Fruit fly (Drosophila melanogaster) whole organism, embryonic: Measurements from ENCODE around the gene Muted.

Experiments
- Abd-B ChIP-seq: fragments of 200-800 bp; sonication (Bioruptor generic); optimal IDR thresholded peaks from 2 replicates; lab custom pipeline; 2018; ENCODE audit warnings: missing biosample characterization, mild to moderate bottlenecking, missing genetic modification characterization, moderate library complexity
- CG10209 ChIP-seq: fragments of 200-800 bp; sonication (Bioruptor generic); optimal IDR thresholded peaks from 3 replicates; lab custom pipeline; 2017; ENCODE audit warnings: missing biosample characterization, mild to moderate bottlenecking, missing genetic modification characterization, missing genetic modification reagents
- CG12299 ChIP-seq: fragments of 200-800 bp; sonication (Bioruptor generic); optimal IDR thresholded peaks from 2 replicates; lab custom pipeline; 2018; ENCODE audit warnings: missing biosample characterization, mild to moderate bottlenecking, missing genetic modification characterization
- CG12391 ChIP-seq: fragments of 200-800 bp; sonication (Bioruptor generic); optimal IDR thresholded peaks from 3 replicates; lab custom pipeline; 2018; ENCODE audit warnings: missing biosample characterization, mild to moderate bottlenecking, missing genetic modification characterization, moderate library complexity
- CG12744 ChIP-seq: fragments of 200-800 bp; sonication (Bioruptor generic); optimal IDR thresholded peaks from 2 replicates; lab custom pipeline; 2016; ENCODE audit warnings: missing biosample characterization, missing genetic modification characterization
- CG13287 ChIP-seq: fragments of 200-800 bp; sonication (Bioruptor generic); IDR thresholded peaks from 2 replicates; pipeline ENCODE4 v1.3.6; 2022; ENCODE audit warnings: missing biosample characterization, missing genetic modification characterization; ENCODE audit not compliant: partially characterized antibody
- CG13894 ChIP-seq: fragments of 200-800 bp; sonication (Bioruptor generic); optimal IDR thresholded peaks from 3 replicates; lab custom pipeline; 2018; ENCODE audit warnings: missing biosample characterization, mild to moderate bottlenecking, missing genetic modification characterization, moderate library complexity
- CG14965 ChIP-seq: fragments of 200-800 bp; sonication (Bioruptor generic); optimal IDR thresholded peaks from 2 replicates; lab custom pipeline; 2016; ENCODE audit warnings: missing biosample characterization, missing genetic modification characterization, borderline replicate concordance
- CG15073 ChIP-seq: fragments of 200-800 bp; sonication (Bioruptor generic); optimal IDR thresholded peaks from 2 replicates; lab custom pipeline; 2016; ENCODE audit warnings: missing biosample characterization, missing genetic modification characterization
- CG17361 ChIP-seq: fragments of 200-800 bp; sonication (Bioruptor generic); IDR thresholded peaks from 3 replicates; pipeline ENCODE4 v1.3.6; 2022; ENCODE audit warnings: missing biosample characterization, missing genetic modification characterization
- CG2120 ChIP-seq: fragments of 200-800 bp; sonication (Bioruptor generic); optimal IDR thresholded peaks from 3 replicates; lab custom pipeline; 2016; ENCODE audit warnings: missing biosample characterization, missing genetic modification characterization
- CG31388 ChIP-seq: fragments of 200-800 bp; sonication (Bioruptor generic); optimal IDR thresholded peaks from 2 replicates; lab custom pipeline; 2016; ENCODE audit warnings: missing biosample characterization, missing genetic modification characterization
- CG32772 ChIP-seq: fragments of 200-800 bp; sonication (Bioruptor generic); IDR thresholded peaks from 2 replicates; pipeline ENCODE4 v1.3.6; 2022; ENCODE audit warnings: missing biosample characterization, missing genetic modification characterization
- CG3995 ChIP-seq: fragments of 200-800 bp; sonication (Bioruptor generic); optimal IDR thresholded peaks from 3 replicates; lab custom pipeline; 2016; ENCODE audit warnings: missing biosample characterization, missing genetic modification characterization
- CG4707 ChIP-seq: fragments of 200-800 bp; sonication (Bioruptor generic); optimal IDR thresholded peaks from 2 replicates; lab custom pipeline; 2018; ENCODE audit warnings: missing biosample characterization, mild to moderate bottlenecking, missing genetic modification characterization, moderate library complexity
- CG6683 ChIP-seq: fragments of 200-800 bp; sonication (Bioruptor generic); optimal IDR thresholded peaks from 2 replicates; lab custom pipeline; 2017; ENCODE audit warnings: missing biosample characterization, mild to moderate bottlenecking, missing genetic modification characterization, missing genetic modification reagents
- CG7357 ChIP-seq: fragments of 200-800 bp; sonication (Bioruptor generic); IDR thresholded peaks from 3 replicates; pipeline ENCODE4 v1.3.6; 2022; ENCODE audit warnings: missing biosample characterization, missing genetic modification characterization
- CG7745 ChIP-seq: fragments of 200-800 bp; sonication (Bioruptor generic); optimal IDR thresholded peaks from 2 replicates; lab custom pipeline; 2018; ENCODE audit warnings: missing biosample characterization, mild to moderate bottlenecking, missing genetic modification characterization, moderate library complexity
- Dek ChIP-seq: fragments of 200-800 bp; sonication (Bioruptor generic); optimal IDR thresholded peaks from 3 replicates; lab custom pipeline; 2019; ENCODE audit warnings: missing biosample characterization, mild to moderate bottlenecking, missing genetic modification characterization, moderate library complexity
- E2f1 ChIP-seq: fragments of 200-800 bp; sonication (Bioruptor generic); IDR thresholded peaks from 2 replicates; pipeline ENCODE4 v1.3.6; 2022; ENCODE audit warnings: missing biosample characterization, missing genetic modification characterization
- ERR ChIP-seq: fragments of 200-800 bp; sonication (Bioruptor generic); optimal IDR thresholded peaks from 2 replicates; lab custom pipeline; 2016; ENCODE audit warnings: missing biosample characterization, missing genetic modification characterization
- Fer1 ChIP-seq: fragments of 200-800 bp; sonication (Bioruptor generic); optimal IDR thresholded peaks from 2 replicates; lab custom pipeline; 2017; ENCODE audit warnings: missing biosample characterization, mild to moderate bottlenecking, missing genetic modification characterization
- Fer3 ChIP-seq: fragments of 200-800 bp; sonication (Bioruptor generic); optimal IDR thresholded peaks from 2 replicates; lab custom pipeline; 2018; ENCODE audit warnings: missing biosample characterization, mild to moderate bottlenecking, missing genetic modification characterization, moderate library complexity
- H15 ChIP-seq: fragments of 200-800 bp; sonication (Bioruptor generic); IDR thresholded peaks from 3 replicates; pipeline ENCODE4 v1.3.6; 2022; ENCODE audit warnings: missing biosample characterization, missing genetic modification characterization
- Hr3 ChIP-seq: fragments of 200-800 bp; sonication (Bioruptor generic); optimal IDR thresholded peaks from 3 replicates; lab custom pipeline; 2016; ENCODE audit warnings: missing biosample characterization, missing genetic modification characterization
- Hr39 ChIP-seq: fragments of >200 bp; optimal IDR thresholded peaks from 2 replicates; lab custom pipeline; 2017
- Kr ChIP-seq: fragments of 200-800 bp; sonication (Bioruptor generic); optimal IDR thresholded peaks from 2 replicates; lab custom pipeline; 2017; ENCODE audit warnings: missing biosample characterization, mild to moderate bottlenecking, missing genetic modification characterization
- Nf-YC ChIP-seq: fragments of 200-800 bp; optimal IDR thresholded peaks from 3 replicates; lab custom pipeline; 2019; ENCODE audit warnings: missing biosample characterization, mild to moderate bottlenecking, missing genetic modification characterization, moderate library complexity
- Scr ChIP-seq: fragments of 200-800 bp; sonication (Bioruptor generic); IDR thresholded peaks from 2 replicates; pipeline ENCODE4 v1.3.6; 2022; ENCODE audit warnings: missing biosample characterization, missing genetic modification characterization; ENCODE audit not compliant: partially characterized antibody
- Taf1 ChIP-seq: fragments of 200-800 bp; sonication (Bioruptor generic); IDR thresholded peaks from 2 replicates; pipeline ENCODE4 v1.3.6; 2022; ENCODE audit warnings: missing biosample characterization, missing genetic modification characterization
- Usf ChIP-seq: fragments of 200-800 bp; sonication (Bioruptor generic); optimal IDR thresholded peaks from 2 replicates; lab custom pipeline; 2017; ENCODE audit warnings: missing genotype, missing biosample characterization, missing genetic modification characterization
- ato ChIP-seq: fragments of 200-800 bp; sonication (Bioruptor generic); IDR thresholded peaks from 2 replicates; pipeline ENCODE4 v1.3.6; 2022; ENCODE audit warnings: missing biosample characterization, missing genetic modification characterization; ENCODE audit not compliant: partially characterized antibody
- dpn ChIP-seq, 2 experiments: fragments of 200-800 bp; sonication (Bioruptor generic); optimal IDR thresholded peaks; 3 replicates each; lab custom pipeline; 2016; ENCODE audit warnings: missing biosample characterization in 2 of 2, missing genetic modification characterization in 2 of 2
- emc ChIP-seq: fragments of 200-800 bp; sonication (Bioruptor generic); optimal IDR thresholded peaks from 2 replicates; lab custom pipeline; 2016; ENCODE audit warnings: missing biosample characterization, missing genetic modification characterization
- gem ChIP-seq: fragments of 200-800 bp; sonication (Bioruptor generic); optimal IDR thresholded peaks from 2 replicates; lab custom pipeline; 2019; ENCODE audit warnings: missing biosample characterization, mild to moderate bottlenecking, missing genetic modification characterization, moderate library complexity
- gfzf ChIP-seq: fragments of 200-800 bp; sonication (Bioruptor generic); optimal IDR thresholded peaks from 2 replicates; lab custom pipeline; 2016; ENCODE audit warnings: missing biosample characterization, mild to moderate bottlenecking, missing genetic modification characterization, moderate library complexity
- grau ChIP-seq: fragments of 200-800 bp; optimal IDR thresholded peaks from 3 replicates; lab custom pipeline; 2019; ENCODE audit warnings: missing biosample characterization, mild to moderate bottlenecking, missing genetic modification characterization, moderate library complexity
- hbn ChIP-seq: fragments of 200-800 bp; sonication (Bioruptor generic); IDR thresholded peaks from 2 replicates; pipeline ENCODE4 v1.3.6; 2022; ENCODE audit warnings: missing biosample characterization, missing genetic modification characterization; ENCODE audit not compliant: partially characterized antibody
- odd ChIP-seq: fragments of 200-800 bp; sonication (Bioruptor generic); optimal IDR thresholded peaks from 2 replicates; lab custom pipeline; 2017; ENCODE audit warnings: missing biosample characterization, mild to moderate bottlenecking, missing genetic modification characterization
- otp ChIP-seq: fragments of 200-800 bp; sonication (Bioruptor generic); IDR thresholded peaks from 3 replicates; pipeline ENCODE4, ENCODE4 v1.3.6; 2022; ENCODE audit warnings: missing biosample characterization, missing genetic modification characterization
- peb ChIP-seq: fragments of 200-800 bp; sonication (Bioruptor generic); IDR thresholded peaks from 2 replicates; pipeline ENCODE4 v1.3.6; 2022; ENCODE audit warnings: missing biosample characterization, missing genetic modification characterization
- rib ChIP-seq: fragments of 200-800 bp; sonication (Bioruptor generic); IDR thresholded peaks from 2 replicates; pipeline ENCODE4 v1.3.6; 2022; ENCODE audit warnings: missing biosample characterization, missing genetic modification characterization
- sens-2 ChIP-seq: fragments of 200-800 bp; sonication (Bioruptor generic); IDR thresholded peaks from 2 replicates; pipeline ENCODE4 v1.3.6; 2022; ENCODE audit warnings: missing biosample characterization, missing genetic modification characterization
- slou ChIP-seq: fragments of 200-800 bp; sonication (Bioruptor generic); optimal IDR thresholded peaks from 3 replicates; lab custom pipeline; 2016; ENCODE audit warnings: missing biosample characterization, missing genetic modification characterization
- ssp ChIP-seq: fragments of 200-800 bp; sonication (Bioruptor generic); IDR thresholded peaks from 2 replicates; pipeline ENCODE4 v1.3.6; 2022; ENCODE audit warnings: missing biosample characterization, missing genetic modification characterization
- unc-4 ChIP-seq: fragments of 200-800 bp; sonication (Bioruptor generic); IDR thresholded peaks from 2 replicates; pipeline ENCODE4 v1.3.6; 2022; ENCODE audit warnings: missing biosample characterization, missing genetic modification characterization; ENCODE audit not compliant: partially characterized antibody
- unpg ChIP-seq: fragments of 200-800 bp; sonication (Bioruptor generic); optimal IDR thresholded peaks from 3 replicates; lab custom pipeline; 2018; ENCODE audit warnings: missing biosample characterization, mild to moderate bottlenecking, missing genetic modification characterization, moderate library complexity
- vfl ChIP-seq: fragments of 200-800 bp; sonication (Bioruptor generic); optimal IDR thresholded peaks from 2 replicates; lab custom pipeline; 2016; ENCODE audit warnings: missing biosample characterization, missing genetic modification characterization
- vvl ChIP-seq: fragments of 200-800 bp; sonication (Bioruptor generic); IDR thresholded peaks from 2 replicates; pipeline ENCODE4 v1.3.6; 2022; ENCODE audit warnings: missing biosample characterization, missing genetic modification characterization

The Muted gene

dm6 chr3R:22362218-22362907 is at the start of gene Muted, which contains the start of the genes JMJD6 and CG7071 (continued):
- TF ChIP-seq Abd-B (GFP tag; lab: Kevin White, UChicago) (peak; percentile 92), Fer1 (GFP tag; lab: Kevin White, UChicago) (peak; percentile 92), peb (GFP tag; lab: Robert Waterston, UW) (no peak), vfl (GFP tag; lab: Kevin White, UChicago) (peak; percentile 92), H15 (GFP tag; lab: Robert Waterston, UW) (peak; percentile 87), CG15073 (no peak), CG4707 (GFP tag; lab: Kevin White, UChicago) (peak; percentile 48), vvl (GFP tag; lab: Robert Waterston, UW) (peak; percentile 94), CG14965 (GFP tag; lab: Kevin White, UChicago) (no peak), unc-4 (GFP tag; lab: Robert Waterston, UW) (peak; percentile 90), ERR (GFP tag; lab: Kevin White, UChicago) (peak; percentile 76), CG7357 (GFP tag; lab: Robert Waterston, UW) (peak; percentile 85), Hr3 (GFP tag; lab: Kevin White, UChicago) (peak; percentile 92), CG32772 (GFP tag; lab: Robert Waterston, UW) (peak; percentile 86), CG7745 (peak; percentile 13), CG3995 (GFP tag; lab: Kevin White, UChicago) (peak; percentile 71), E2f1 (GFP tag; lab: Robert Waterston, UW) (peak; percentile 84), CG6683 (GFP tag; lab: Kevin White, UChicago) (peak; percentile 72), emc (peak; percentile 64), Dek (peak; percentile 91), dpn (GFP tag; optimal IDR thresholded peaks at IDR 0.05; lab: Kevin White, UChicago) (peak; percentile 88 to 94), CG12744 (GFP tag; lab: Kevin White, UChicago) (peak; percentile 86), odd (GFP tag; lab: Kevin White, UChicago) (peak; percentile 76), Kr (GFP tag; lab: Kevin White, UChicago) (no peak), CG10209 (peak; percentile 90), grau (tag; lab: Kevin White, UChicago) (peak; percentile 83), CG13894 (tag; lab: Kevin White, UChicago) (peak; percentile 94), ato (GFP tag; lab: Robert Waterston, UW) (peak; percentile 58; the same call in 1 of the 2 replicates), CG2120 (GFP tag; lab: Kevin White, UChicago) (peak; percentile 98), Scr (peak; percentile 89), sens-2 (GFP tag; lab: Robert Waterston, UW) (peak; percentile 90), otp (GFP tag; lab: Robert Waterston, UW) (peak; percentile 85; the same call in 2 of the 3 replicates), Nf-YC (tag; lab: Kevin White, UChicago) (peak; percentile 78), CG31388 (GFP tag; lab: Kevin White, UChicago) (peak; percentile 75), Taf1 (GFP tag; lab: Robert Waterston, UW) (peak; percentile 76), CG12391 (tag; lab: Kevin White, UChicago) (peak; percentile 97), gem (tag; lab: Kevin White, UChicago) (peak; percentile 95), unpg (peak; percentile 92), rib (peak; percentile 90; the same call in 1 of the 2 replicates), slou (GFP tag; lab: Kevin White, UChicago) (peak; percentile 88), Usf (GFP tag; lab: Kevin White, UChicago) (peak; percentile 85), ssp (GFP tag; lab: Robert Waterston, UW) (peak; percentile 76), Hr39 (no peak), gfzf (GFP tag; lab: Kevin White, UChicago) (peak; percentile 90), hbn (GFP tag; lab: Robert Waterston, UW) (peak; percentile 92), Fer3 (tag; lab: Kevin White, UChicago) (peak; percentile 93), CG17361 (peak; percentile 91), CG13287 (GFP tag; lab: Robert Waterston, UW) (peak; percentile 94), CG12299 (tag; lab: Kevin White, UChicago) (peak; percentile 91)
